Fruit fly (Drosophila melanogaster) whole organism, prepupa: ENCODE measurements around the gene CG3902.

Experiments used
- Blimp-1 ChIP-seq: fragments of 200-800 bp; sonication (Bioruptor generic); optimal IDR thresholded peaks from 3 replicates; lab custom pipeline; 2017; ENCODE audit warnings: missing biosample characterization, missing genetic modification characterization, mild to moderate bottlenecking, moderate library complexity, missing genetic modification reagents
- CG10631 ChIP-seq: fragments of 200-800 bp; sonication (Bioruptor generic); optimal IDR thresholded peaks from 2 replicates; lab custom pipeline; 2016; ENCODE audit warnings: missing biosample characterization, missing genetic modification characterization
- CG10669 ChIP-seq: fragments of 200-800 bp; sonication (Bioruptor generic); optimal IDR thresholded peaks from 3 replicates; lab custom pipeline; 2018; ENCODE audit warnings: missing biosample characterization, mild to moderate bottlenecking, missing genetic modification characterization, moderate library complexity
- CG11294 ChIP-seq: fragments of 200-800 bp; sonication (Bioruptor generic); IDR thresholded peaks from 2 replicates; pipeline ENCODE4 v1.3.6; 2022; ENCODE audit warnings: missing biosample characterization, missing genetic modification characterization
- CG11762 ChIP-seq: fragments of 200-800 bp; sonication (Bioruptor generic); optimal IDR thresholded peaks from 3 replicates; lab custom pipeline; 2016; ENCODE audit warnings: missing biosample characterization, missing genetic modification characterization; ENCODE audit not compliant: insufficient read depth
- CG11902 ChIP-seq: fragments of 200-800 bp; sonication (Bioruptor generic); optimal IDR thresholded peaks from 3 replicates; lab custom pipeline; 2016; ENCODE audit warnings: missing biosample characterization, missing genetic modification characterization
- CG15336 ChIP-seq: fragments of 200-800 bp; sonication (Bioruptor generic); IDR thresholded peaks from 2 replicates; pipeline ENCODE4 v1.3.6; 2022; ENCODE audit warnings: missing biosample characterization, missing genetic modification characterization
- CG1621 ChIP-seq: fragments of 200-800 bp; sonication (Bioruptor generic); optimal IDR thresholded peaks from 3 replicates; lab custom pipeline; 2018; ENCODE audit warnings: missing biosample characterization, mild to moderate bottlenecking, missing genetic modification characterization
- CG16779 ChIP-seq: fragments of 200-800 bp; sonication (Bioruptor generic); optimal IDR thresholded peaks from 3 replicates; lab custom pipeline; 2017; ENCODE audit warnings: missing biosample characterization, mild to moderate bottlenecking, missing genetic modification characterization
- CG3032 ChIP-seq: fragments of 200-800 bp; optimal IDR thresholded peaks from 2 replicates; lab custom pipeline; 2019; ENCODE audit warnings: missing biosample characterization, mild to moderate bottlenecking, missing genetic modification characterization, moderate library complexity
- CG34406 ChIP-seq: fragments of 200-800 bp; sonication (Bioruptor generic); optimal IDR thresholded peaks from 3 replicates; lab custom pipeline; 2016; ENCODE audit warnings: missing biosample characterization, missing genetic modification characterization
- CG3919 ChIP-seq: fragments of 200-800 bp; sonication (Bioruptor generic); optimal IDR thresholded peaks from 3 replicates; lab custom pipeline; 2016; ENCODE audit warnings: missing biosample characterization, missing genetic modification characterization
- CG4318 ChIP-seq: fragments of 200-800 bp; sonication (Bioruptor generic); optimal IDR thresholded peaks from 3 replicates; lab custom pipeline; 2017; ENCODE audit warnings: missing biosample characterization, mild to moderate bottlenecking, missing genetic modification characterization
- CG6854 ChIP-seq: fragments of 200-800 bp; sonication (Bioruptor generic); optimal IDR thresholded peaks from 2 replicates; lab custom pipeline; 2017; ENCODE audit warnings: missing biosample characterization, mild to moderate bottlenecking, missing genetic modification characterization
- CG7368 ChIP-seq: fragments of 200-800 bp; sonication (Bioruptor generic); optimal IDR thresholded peaks from 3 replicates; lab custom pipeline; 2016; ENCODE audit warnings: missing biosample characterization, missing genetic modification characterization
- CG8119 ChIP-seq: fragments of 200-800 bp; sonication (Bioruptor generic); IDR thresholded peaks from 3 replicates; pipeline ENCODE4 v1.3.6; 2022; ENCODE audit warnings: missing biosample characterization, missing genetic modification characterization
- CG8632 ChIP-seq: fragments of 200-800 bp; sonication (Bioruptor generic); optimal IDR thresholded peaks from 3 replicates; lab custom pipeline; 2016; ENCODE audit warnings: missing biosample characterization, missing genetic modification characterization
- CG9139 ChIP-seq: fragments of 200-800 bp; sonication (Bioruptor generic); optimal IDR thresholded peaks from 3 replicates; lab custom pipeline; 2017; ENCODE audit warnings: missing biosample characterization, mild to moderate bottlenecking, missing genetic modification characterization
- Eip78C ChIP-seq: fragments of 200-800 bp; sonication (Bioruptor generic); peaks from one replicate; lab custom pipeline; 2016; ENCODE audit warnings: missing biosample characterization, missing genetic modification characterization
- Eip93F ChIP-seq: fragments of 200-800 bp; sonication (Bioruptor generic); optimal IDR thresholded peaks from 2 replicates; lab custom pipeline; 2016; ENCODE audit warnings: missing biosample characterization, mild to moderate bottlenecking, missing genetic modification characterization
- Ets21C ChIP-seq: fragments of 200-800 bp; sonication (Bioruptor generic); optimal IDR thresholded peaks from 3 replicates; lab custom pipeline; 2016; ENCODE audit warnings: missing biosample characterization, missing genetic modification characterization
- Gug ChIP-seq: fragments of 200-800 bp; sonication (Bioruptor generic); IDR thresholded peaks from 2 replicates; pipeline ENCODE4 v1.3.6; 2022; ENCODE audit warnings: missing biosample characterization, missing genetic modification characterization
- Hr38 ChIP-seq: sonication (Bioruptor generic); optimal IDR thresholded peaks from 2 replicates; lab custom pipeline; 2016; ENCODE audit warnings: missing biosample characterization, missing genetic modification characterization
- Hr39 ChIP-seq: fragments of 200-800 bp; sonication (Bioruptor generic); optimal IDR thresholded peaks from 2 replicates; lab custom pipeline; 2016; ENCODE audit warnings: missing biosample characterization, missing genetic modification characterization
- Hr4 ChIP-seq: fragments of 200-800 bp; sonication (Bioruptor generic); optimal IDR thresholded peaks from 3 replicates; lab custom pipeline; 2016; ENCODE audit warnings: missing biosample characterization, missing genetic modification characterization
- Lpt ChIP-seq: fragments of 200-800 bp; sonication (Bioruptor generic); optimal IDR thresholded peaks from 3 replicates; lab custom pipeline; 2016; ENCODE audit warnings: missing biosample characterization, missing genetic modification characterization
- Met ChIP-seq: fragments of 200-800 bp; sonication (Bioruptor generic); optimal IDR thresholded peaks from 3 replicates; lab custom pipeline; 2016; ENCODE audit warnings: missing biosample characterization, missing genetic modification characterization
- OdsH ChIP-seq: fragments of 200-800 bp; sonication (Bioruptor generic); optimal IDR thresholded peaks from 3 replicates; lab custom pipeline; 2016; ENCODE audit warnings: missing biosample characterization, missing genetic modification characterization
- Sox102F ChIP-seq: fragments of 200-800 bp; sonication (Bioruptor generic); optimal IDR thresholded peaks from 2 replicates; lab custom pipeline; 2016; ENCODE audit warnings: missing biosample characterization, mild to moderate bottlenecking, missing genetic modification characterization
- Sox14 ChIP-seq: fragments of 200-800 bp; sonication (Bioruptor generic); optimal IDR thresholded peaks from 3 replicates; lab custom pipeline; 2016; ENCODE audit warnings: missing biosample characterization, missing genetic modification characterization
- Sox15 ChIP-seq: fragments of 200-800 bp; sonication (Bioruptor generic); optimal IDR thresholded peaks from 3 replicates; lab custom pipeline; 2016; ENCODE audit warnings: missing biosample characterization, missing genetic modification characterization
- acj6 ChIP-seq: fragments of 200-800 bp; sonication (Bioruptor generic); optimal IDR thresholded peaks from 3 replicates; lab custom pipeline; 2016; ENCODE audit warnings: missing biosample characterization, missing genetic modification characterization
- cyc ChIP-seq: fragments of 200-800 bp; sonication (Bioruptor generic); optimal IDR thresholded peaks from 3 replicates; lab custom pipeline; 2016; ENCODE audit warnings: missing biosample characterization, missing genetic modification characterization
- dac ChIP-seq: fragments of 200-800 bp; sonication (Bioruptor generic); optimal IDR thresholded peaks from 2 replicates; lab custom pipeline; 2017; ENCODE audit warnings: missing biosample characterization, mild to moderate bottlenecking, missing genetic modification characterization
- dsx ChIP-seq: fragments of 200-800 bp; optimal IDR thresholded peaks from 3 replicates; lab custom pipeline; 2019; ENCODE audit warnings: missing biosample characterization, mild to moderate bottlenecking, missing genetic modification characterization, moderate library complexity; ENCODE audit not compliant: poor library complexity, severe bottlenecking
- esn ChIP-seq: fragments of 200-800 bp; sonication (Bioruptor generic); optimal IDR thresholded peaks from 2 replicates; lab custom pipeline; 2016; ENCODE audit warnings: missing biosample characterization, mild to moderate bottlenecking, missing genetic modification characterization, moderate library complexity
- fd59A ChIP-seq: fragments of 200-800 bp; sonication (Bioruptor generic); optimal IDR thresholded peaks from 2 replicates; lab custom pipeline; 2017; ENCODE audit warnings: missing biosample characterization, mild to moderate bottlenecking, missing genetic modification characterization, missing genetic modification reagents
- fd85E ChIP-seq: fragments of 200-800 bp; sonication (Bioruptor generic); optimal IDR thresholded peaks from 3 replicates; lab custom pipeline; 2016; ENCODE audit warnings: missing biosample characterization, missing genetic modification characterization
- fkh ChIP-seq: fragments of 200-800 bp; sonication (Bioruptor generic); optimal IDR thresholded peaks from 3 replicates; lab custom pipeline; 2017; ENCODE audit warnings: missing biosample characterization, mild to moderate bottlenecking, missing genetic modification characterization, moderate library complexity
- lz ChIP-seq: fragments of 200-800 bp; sonication (Bioruptor generic); optimal IDR thresholded peaks from 3 replicates; lab custom pipeline; 2016; ENCODE audit warnings: missing biosample characterization, missing genetic modification characterization
- pdm3 ChIP-seq: fragments of 200-800 bp; sonication (Bioruptor generic); optimal IDR thresholded peaks from 3 replicates; lab custom pipeline; 2016; ENCODE audit warnings: missing biosample characterization, missing genetic modification characterization
- salr ChIP-seq, 2 experiments: fragments of 200-800 bp; sonication (Bioruptor generic); optimal IDR thresholded peaks; 3 replicates each; lab custom pipeline; 2016 to 2018; ENCODE audit warnings: missing biosample characterization in 2 of 2, missing genetic modification characterization in 2 of 2, mild to moderate bottlenecking in 1 of 2
- ss ChIP-seq, 2 experiments: fragments of 200-800 bp; sonication (Bioruptor generic); optimal IDR thresholded peaks; 2 replicates in 1 of 2; 3 replicates in 1 of 2; lab custom pipeline; 2017 to 2018; ENCODE audit warnings: mild to moderate bottlenecking in 2 of 2, missing biosample characterization in 2 of 2, missing genetic modification characterization in 2 of 2, moderate library complexity in 1 of 2
- svp ChIP-seq: fragments of 200-800 bp; sonication (Bioruptor generic); peaks from one replicate; lab custom pipeline; 2016; ENCODE audit warnings: missing biosample characterization, missing genetic modification characterization
- topi ChIP-seq: fragments of 200-800 bp; sonication (Bioruptor generic); optimal IDR thresholded peaks from 3 replicates; lab custom pipeline; 2016; ENCODE audit warnings: missing biosample characterization, missing genetic modification characterization
- vri ChIP-seq: fragments of 200-800 bp; sonication (Bioruptor generic); optimal IDR thresholded peaks from 3 replicates; lab custom pipeline; 2016; ENCODE audit warnings: missing biosample characterization, mild to moderate bottlenecking, missing genetic modification characterization

Gene CG3902

dm6 chr3L:18870027-18870426 lies 28.1 kb downstream of the CG3902 start, which contains the start of gene Blos3 (continued):
- TF ChIP-seq CG3032, result peak; percentile 40
- TF ChIP-seq CG6854 (GFP tag; lab: Kevin White, UChicago), result no peak
- no peak for TF ChIP-seq Hr4 (GFP tag; lab: Kevin White, UChicago)
- TF ChIP-seq CG15336 (GFP tag; lab: Robert Waterston, UW), result peak; percentile 42; the same call in 1 of the 2 replicates
- no peak for TF ChIP-seq salr (GFP tag; optimal IDR thresholded peaks at IDR 0.05; lab: Kevin White, UChicago)
- TF ChIP-seq pdm3, result no peak
- TF ChIP-seq CG8119 (GFP tag; lab: Robert Waterston, UW), result peak; percentile 47; the same call in 1 of the 3 replicates
- no peak for TF ChIP-seq dac (GFP tag; lab: Kevin White, UChicago)
- TF ChIP-seq CG11294 (GFP tag; lab: Robert Waterston, UW), result no peak
- TF ChIP-seq svp (GFP tag; lab: Kevin White, UChicago), result no peak
- TF ChIP-seq acj6, result peak; percentile 52
- TF ChIP-seq CG11902 (GFP tag; lab: Kevin White, UChicago), result peak; percentile 41
- TF ChIP-seq Sox15, result peak; percentile 40
- TF ChIP-seq Lpt (GFP tag; lab: Kevin White, UChicago), result no peak
- TF ChIP-seq fkh (GFP tag; lab: Kevin White, UChicago), result peak; percentile 85
- TF ChIP-seq fd59A (GFP tag; lab: Kevin White, UChicago), result no peak
- no peak for TF ChIP-seq Sox102F
- TF ChIP-seq CG34406 (GFP tag; lab: Kevin White, UChicago), result no peak
- TF ChIP-seq esn (GFP tag; lab: Kevin White, UChicago), result peak; percentile 80
- no peak for TF ChIP-seq CG9139 (GFP tag; lab: Kevin White, UChicago)
- TF ChIP-seq dsx (GFP tag; lab: Kevin White, UChicago), result no peak
- peak; percentile 78 for TF ChIP-seq CG10631
- no peak for TF ChIP-seq Gug (GFP tag; lab: Robert Waterston, UW)
- peak; percentile 68 for TF ChIP-seq Hr39
- no peak for TF ChIP-seq ss (GFP tag; optimal IDR thresholded peaks at IDR 0.05; lab: Kevin White, UChicago)
- no peak for TF ChIP-seq topi (GFP tag; lab: Kevin White, UChicago)
- TF ChIP-seq CG4318 (GFP tag; lab: Kevin White, UChicago), result no peak
- TF ChIP-seq Hr38, result no peak
- TF ChIP-seq Sox14 (GFP tag; lab: Kevin White, UChicago), result peak; percentile 58

DNA sequence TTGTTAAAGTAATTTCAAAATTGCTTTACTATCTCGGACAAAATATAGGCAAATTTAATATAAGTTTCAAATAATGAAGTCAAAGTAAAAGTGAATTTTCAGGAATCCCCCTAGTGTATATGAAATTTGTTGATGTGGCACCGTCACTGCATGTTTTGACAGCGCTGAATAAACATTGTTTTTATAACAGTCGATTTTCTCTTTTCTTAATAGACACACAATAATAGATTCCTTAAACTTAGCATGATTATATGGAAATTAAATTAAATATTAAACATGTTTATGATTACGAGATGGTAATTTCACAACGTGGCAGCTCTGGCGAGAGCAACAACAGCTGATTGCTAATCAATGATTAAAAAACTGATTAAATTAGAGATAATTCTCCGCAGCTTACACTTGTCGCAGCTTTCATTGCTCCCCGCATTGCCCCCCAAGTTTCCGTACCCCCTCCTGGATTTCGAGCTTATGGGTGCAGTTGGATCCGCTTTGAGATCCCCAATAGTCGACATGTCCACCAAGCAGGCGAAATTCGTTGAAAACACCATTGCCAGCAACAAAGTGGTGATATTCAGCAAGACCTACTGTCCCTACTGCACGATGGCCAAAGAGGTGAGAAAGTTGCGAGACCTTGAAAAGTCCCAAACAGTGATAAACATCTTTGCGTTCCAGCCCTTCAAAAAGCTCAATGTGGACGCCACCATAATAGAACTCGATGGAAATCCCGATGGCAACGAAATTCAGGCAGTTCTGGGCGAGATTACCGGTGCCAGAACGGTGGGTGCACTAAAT lies 28.9 kb downstream of the CG3902 start, which contains the start of gene Grx1:
Grx1 (plus strand) TSS at position 196 of the 792 bp plus-strand sequence.
- no peak for TF ChIP-seq CG11294 (GFP tag; lab: Robert Waterston, UW)
- TF ChIP-seq CG10631, result peak; percentile 50
- peak; percentile 64 for TF ChIP-seq svp (GFP tag; lab: Kevin White, UChicago)
- peak; percentile 26; the same call in 1 of the 2 replicates for TF ChIP-seq CG15336 (GFP tag; lab: Robert Waterston, UW)
- no peak for TF ChIP-seq CG11762 (GFP tag; lab: Kevin White, UChicago)
- peak; percentile 69 for TF ChIP-seq CG3919 (GFP tag; lab: Kevin White, UChicago)
- TF ChIP-seq CG1621 (tag; lab: Kevin White, UChicago), result no peak
- TF ChIP-seq CG3032, result peak; percentile 34
- TF ChIP-seq Eip93F (GFP tag; lab: Kevin White, UChicago), result no peak
- TF ChIP-seq Blimp-1, result peak; percentile 68
- no peak for TF ChIP-seq CG16779 (tag; lab: Kevin White, UChicago)
- TF ChIP-seq salr (GFP tag; optimal IDR thresholded peaks at IDR 0.05; lab: Kevin White, UChicago), result peak in 1 of 2 experiments; percentile 9
- TF ChIP-seq CG11902 (GFP tag; lab: Kevin White, UChicago), result peak; percentile 26
- TF ChIP-seq CG8632 (GFP tag; lab: Kevin White, UChicago), result peak; percentile 47
- TF ChIP-seq pdm3, result peak; percentile 76
- no peak for TF ChIP-seq CG6854 (GFP tag; lab: Kevin White, UChicago)
- TF ChIP-seq ss (GFP tag; optimal IDR thresholded peaks at IDR 0.05; lab: Kevin White, UChicago), result no peak
- TF ChIP-seq CG4318 (GFP tag; lab: Kevin White, UChicago), result no peak
- TF ChIP-seq Sox15, result no peak
- no peak for TF ChIP-seq fd85E (GFP tag; lab: Kevin White, UChicago)
- peak; percentile 81 for TF ChIP-seq Eip78C (GFP tag; lab: Kevin White, UChicago)
- peak; percentile 48 for TF ChIP-seq cyc (GFP tag; lab: Kevin White, UChicago)
- no peak for TF ChIP-seq CG7368 (GFP tag; lab: Kevin White, UChicago)
- peak; percentile 41 for TF ChIP-seq CG10669 (GFP tag; lab: Kevin White, UChicago)
- TF ChIP-seq acj6, result peak; percentile 58
- TF ChIP-seq vri (GFP tag; lab: Kevin White, UChicago), result peak; percentile 61
- peak; percentile 60 for TF ChIP-seq Met (GFP tag; lab: Kevin White, UChicago)
- TF ChIP-seq CG9139 (GFP tag; lab: Kevin White, UChicago), result no peak
- TF ChIP-seq OdsH (GFP tag; lab: Kevin White, UChicago), result peak; percentile 64
- peak; percentile 38 for TF ChIP-seq Ets21C (GFP tag; lab: Kevin White, UChicago)
- TF ChIP-seq CG8119 (GFP tag; lab: Robert Waterston, UW), result no peak
- TF ChIP-seq Sox102F, result peak; percentile 61
- TF ChIP-seq lz (GFP tag; lab: Kevin White, UChicago), result peak; percentile 70
- TF ChIP-seq fd59A (GFP tag; lab: Kevin White, UChicago), result no peak
- peak; percentile 56 for TF ChIP-seq Hr39
